Fruit fly (Drosophila melanogaster) whole organism, pupa: ENCODE data around the gene mmm.

Experiments
- CG10348 ChIP-seq: fragments of 200-800 bp; sonication (Bioruptor generic); IDR thresholded peaks from 2 replicates; pipeline ENCODE4 v1.3.6; 2022; ENCODE audit warnings: missing biosample characterization, missing genetic modification characterization
- CG12605 ChIP-seq: fragments of 200-800 bp; sonication (Bioruptor generic); IDR thresholded peaks from 2 replicates; pipeline ENCODE4 v1.3.6; 2022; ENCODE audit warnings: missing biosample characterization, missing genetic modification characterization
- CG13204 ChIP-seq: fragments of 200-800 bp; sonication (Bioruptor generic); optimal IDR thresholded peaks from 2 replicates; lab custom pipeline; 2018; ENCODE audit warnings: missing biosample characterization, mild to moderate bottlenecking, missing genetic modification characterization, moderate library complexity
- CG14655 ChIP-seq: fragments of 200-800 bp; sonication (Bioruptor generic); optimal IDR thresholded peaks from 3 replicates; lab custom pipeline; 2017; ENCODE audit warnings: mild to moderate bottlenecking, missing biosample characterization, missing genetic modification reagents, missing genetic modification characterization
- CG15710 ChIP-seq: fragments of 200-800 bp; sonication (Bioruptor generic); optimal IDR thresholded peaks from 2 replicates; lab custom pipeline; 2018; ENCODE audit warnings: missing biosample characterization, mild to moderate bottlenecking, missing genetic modification characterization, moderate library complexity
- CG17806 ChIP-seq: fragments of 200-800 bp; sonication (Bioruptor generic); optimal IDR thresholded peaks from 2 replicates; lab custom pipeline; 2018; ENCODE audit warnings: missing biosample characterization, mild to moderate bottlenecking, missing genetic modification characterization, moderate library complexity
- CG32121 ChIP-seq: fragments of 200-800 bp; sonication (Bioruptor generic); IDR thresholded peaks from 2 replicates; pipeline ENCODE4 v1.3.6; 2022; ENCODE audit warnings: missing biosample characterization, missing genetic modification characterization
- CG34367 ChIP-seq: fragments of 200-800 bp; sonication (Bioruptor generic); optimal IDR thresholded peaks from 2 replicates; lab custom pipeline; 2018; ENCODE audit warnings: missing biosample characterization, mild to moderate bottlenecking, missing genetic modification characterization
- CG4496 ChIP-seq: fragments of 200-800 bp; sonication (Bioruptor generic); IDR thresholded peaks from 3 replicates; pipeline ENCODE4 v1.3.6; 2022; ENCODE audit warnings: missing biosample characterization, missing genetic modification characterization
- CG8159 ChIP-seq: fragments of 200-800 bp; sonication (Bioruptor generic); optimal IDR thresholded peaks from 3 replicates; lab custom pipeline; 2018; ENCODE audit warnings: missing biosample characterization, mild to moderate bottlenecking, missing genetic modification characterization, moderate library complexity
- CG8301 ChIP-seq: fragments of 200-800 bp; sonication (Bioruptor generic); optimal IDR thresholded peaks from 2 replicates; lab custom pipeline; 2018; ENCODE audit warnings: missing biosample characterization, mild to moderate bottlenecking, missing genetic modification characterization
- CG9948 ChIP-seq: fragments of 200-800 bp; sonication (Bioruptor generic); optimal IDR thresholded peaks from 2 replicates; lab custom pipeline; 2018; ENCODE audit warnings: missing biosample characterization, mild to moderate bottlenecking, missing genetic modification characterization, moderate library complexity
- D1 ChIP-seq: fragments of 200-800 bp; sonication (Bioruptor generic); optimal IDR thresholded peaks from 2 replicates; lab custom pipeline; 2018; ENCODE audit warnings: missing biosample characterization, mild to moderate bottlenecking, missing genetic modification characterization, moderate library complexity
- EcR ChIP-seq: fragments of 200-800 bp; sonication (Bioruptor generic); optimal IDR thresholded peaks from 3 replicates; lab custom pipeline; 2019; ENCODE audit warnings: missing biosample characterization, missing genetic modification characterization, mild to moderate bottlenecking, moderate library complexity, missing genetic modification reagents
- Ets98B ChIP-seq: fragments of 200-800 bp; sonication (Bioruptor generic); IDR thresholded peaks from 2 replicates; pipeline ENCODE4 v1.3.6; 2022; ENCODE audit warnings: missing biosample characterization, missing genetic modification characterization
- Pif1A ChIP-seq: fragments of 200-800 bp; sonication (Bioruptor generic); optimal IDR thresholded peaks from 3 replicates; lab custom pipeline; 2016; ENCODE audit warnings: missing biosample characterization, missing genetic modification characterization
- Pif1B ChIP-seq: fragments of 200-800 bp; sonication (Bioruptor generic); optimal IDR thresholded peaks from 3 replicates; lab custom pipeline; 2016; ENCODE audit warnings: missing biosample characterization, missing genetic modification characterization
- Snoo ChIP-seq: fragments of 200-800 bp; sonication (Bioruptor generic); optimal IDR thresholded peaks from 3 replicates; lab custom pipeline; 2017; ENCODE audit warnings: missing biosample characterization, mild to moderate bottlenecking, missing genetic modification characterization, inconsistent platforms
- fd96Ca ChIP-seq: fragments of 200-800 bp; sonication (Bioruptor generic); IDR thresholded peaks from 3 replicates; pipeline ENCODE4 v1.3.6; 2022; ENCODE audit warnings: missing biosample characterization, missing genetic modification characterization
- gl ChIP-seq: fragments of 200-800 bp; sonication (Bioruptor generic); optimal IDR thresholded peaks from 2 replicates; lab custom pipeline; 2018; ENCODE audit warnings: missing biosample characterization, mild to moderate bottlenecking, missing genetic modification characterization
- rn ChIP-seq: fragments of 200-800 bp; sonication (Bioruptor generic); IDR thresholded peaks from 2 replicates; pipeline ENCODE4 v1.3.6; 2022; ENCODE audit warnings: missing biosample characterization, missing genetic modification characterization

The mmm gene

dm6 chr3L:7583154-7583553, at the start of gene mmm:
Gene mmm (plus strand): TSS chr3L:7583454.
- no peak for TF ChIP-seq CG34367 (tag; lab: Kevin White, UChicago)
- TF ChIP-seq Pif1A, result no peak
- TF ChIP-seq EcR (GFP tag; lab: Kevin White, UChicago), result no peak
- no peak for TF ChIP-seq CG8301 (tag; lab: Kevin White, UChicago)
- no peak for TF ChIP-seq CG4496 (GFP tag; lab: Robert Waterston, UW)
- TF ChIP-seq CG17806, result no peak
- TF ChIP-seq Pif1B (GFP tag; lab: Kevin White, UChicago), result no peak
- TF ChIP-seq fd96Ca (GFP tag; lab: Robert Waterston, UW), result no peak
- no peak for TF ChIP-seq CG8159
- no peak for TF ChIP-seq CG13204 (GFP tag; lab: Kevin White, UChicago)
- no peak for TF ChIP-seq CG9948 (tag; lab: Kevin White, UChicago)
- TF ChIP-seq CG12605 (GFP tag; lab: Robert Waterston, UW), result no peak
- no peak for TF ChIP-seq Snoo (tag; lab: Kevin White, UChicago)
- TF ChIP-seq rn (GFP tag; lab: Robert Waterston, UW), result no peak
- no peak for TF ChIP-seq Ets98B
- TF ChIP-seq CG14655 (GFP tag; lab: Kevin White, UChicago), result no peak
- TF ChIP-seq D1 (tag; lab: Kevin White, UChicago), result no peak
- no peak for TF ChIP-seq CG32121 (GFP tag; lab: Robert Waterston, UW)
- no peak for TF ChIP-seq CG15710 (tag; lab: Kevin White, UChicago)

- no peak for TF ChIP-seq Pif1B (GFP tag; lab: Kevin White, UChicago)
- no peak for TF ChIP-seq rn (GFP tag; lab: Robert Waterston, UW)
These were observed 43.5 kb upstream of the mmm start, which contains the start of gene CG16998 for dm6 chr3L:7539736-7540135. Gene CG16998 (minus strand): TSS chr3L:7539836.

- no peak for TF ChIP-seq rn (GFP tag; lab: Robert Waterston, UW)
- TF ChIP-seq, all 21 proteins: peak for 0
These were observed 42.2 kb upstream of the mmm start, which contains the start of gene CG32374 for dm6 chr3L:7541068-7541467. Gene CG32374 (minus strand): TSS chr3L:7541168.

- TF ChIP-seq rn (GFP tag; lab: Robert Waterston, UW), result no peak
- no peak for TF ChIP-seq Pif1B (GFP tag; lab: Kevin White, UChicago)
- no peak for TF ChIP-seq EcR (GFP tag; lab: Kevin White, UChicago)
- TF ChIP-seq CG8159, result no peak
- TF ChIP-seq CG32121 (GFP tag; lab: Robert Waterston, UW), result no peak
- TF ChIP-seq Snoo (tag; lab: Kevin White, UChicago), result no peak
- TF ChIP-seq CG4496 (GFP tag; lab: Robert Waterston, UW), result no peak
- no peak for TF ChIP-seq Ets98B
- no peak for TF ChIP-seq CG17806
- no peak for TF ChIP-seq CG12605 (GFP tag; lab: Robert Waterston, UW)
- no peak for TF ChIP-seq D1 (tag; lab: Kevin White, UChicago)
These were observed 40.9 kb upstream of the mmm start, which contains the start of gene CG32376 for dm6 chr3L:7542357-7542756. Gene CG32376 (minus strand): TSS chr3L:7542457.

dm6 chr3L:7544639-7545183, 38.5 kb upstream of the mmm start:
- TF ChIP-seq Pif1A (no peak), CG32121 (GFP tag; lab: Robert Waterston, UW) (0 out of 2 replicates have a peak, but pooled peaks have one; percentile 11), CG12605 (GFP tag; lab: Robert Waterston, UW) (no peak)

- TF ChIP-seq Snoo (tag; lab: Kevin White, UChicago) (no peak), CG9948 (tag; lab: Kevin White, UChicago) (no peak), gl (tag; lab: Kevin White, UChicago) (no peak), CG15710 (tag; lab: Kevin White, UChicago) (no peak), D1 (tag; lab: Kevin White, UChicago) (no peak), CG8301 (tag; lab: Kevin White, UChicago) (no peak), fd96Ca (GFP tag; lab: Robert Waterston, UW) (no peak), Pif1A (no peak), EcR (GFP tag; lab: Kevin White, UChicago) (no peak), CG13204 (GFP tag; lab: Kevin White, UChicago) (no peak), CG12605 (GFP tag; lab: Robert Waterston, UW) (no peak), Pif1B (GFP tag; lab: Kevin White, UChicago) (no peak), CG17806 (no peak), rn (GFP tag; lab: Robert Waterston, UW) (no peak), CG4496 (GFP tag; lab: Robert Waterston, UW) (no peak), CG14655 (GFP tag; lab: Kevin White, UChicago) (no peak), Ets98B (no peak), CG32121 (GFP tag; lab: Robert Waterston, UW) (no peak)
These were observed 37.7 kb upstream of the mmm start for dm6 chr3L:7545562-7545961.

dm6 chr3L:7550225-7550624, 33.0 kb upstream of the mmm start:
- TF ChIP-seq CG17806, result no peak
- TF ChIP-seq gl (tag; lab: Kevin White, UChicago), result no peak
- peak; percentile 35; the same call in 1 of the 2 replicates for TF ChIP-seq CG32121 (GFP tag; lab: Robert Waterston, UW)
- TF ChIP-seq Pif1B (GFP tag; lab: Kevin White, UChicago), result peak; percentile 46
- no peak for TF ChIP-seq CG9948 (tag; lab: Kevin White, UChicago)
- no peak for TF ChIP-seq CG8159
- peak; percentile 6; the same call in 1 of the 2 replicates for TF ChIP-seq rn (GFP tag; lab: Robert Waterston, UW)
- peak; percentile 69 for TF ChIP-seq fd96Ca (GFP tag; lab: Robert Waterston, UW)
- TF ChIP-seq CG10348 (GFP tag; lab: Robert Waterston, UW), result no peak
- no peak for TF ChIP-seq CG34367 (tag; lab: Kevin White, UChicago)
- peak; percentile 51 for TF ChIP-seq Pif1A
- no peak for TF ChIP-seq CG13204 (GFP tag; lab: Kevin White, UChicago)
- TF ChIP-seq CG15710 (tag; lab: Kevin White, UChicago), result no peak
- TF ChIP-seq Snoo (tag; lab: Kevin White, UChicago), result no peak
- peak; percentile 11 for TF ChIP-seq CG14655 (GFP tag; lab: Kevin White, UChicago)
- no peak for TF ChIP-seq D1 (tag; lab: Kevin White, UChicago)
- peak; percentile 79 for TF ChIP-seq CG4496 (GFP tag; lab: Robert Waterston, UW)
- TF ChIP-seq EcR (GFP tag; lab: Kevin White, UChicago), result no peak
- TF ChIP-seq Ets98B, result peak; percentile 65
- peak; percentile 25 for TF ChIP-seq CG8301 (tag; lab: Kevin White, UChicago)
- no peak for TF ChIP-seq CG12605 (GFP tag; lab: Robert Waterston, UW)
